Worm (Caenorhabditis elegans) whole organism, L1 larva: ENCODE results near the gene nhr-286.

ENCODE experiments used
- lir-3 ChIP-seq: sonication (generic microtip); optimal IDR thresholded peaks from 2 replicates; lab custom pipeline; 2016; ENCODE audit warnings: mild to moderate bottlenecking, missing genetic modification characterization, moderate library complexity, missing compliant biosample characterization; ENCODE audit not compliant: poor library complexity
- nhr-237 ChIP-seq: fragments of 150-350 bp; optimal IDR thresholded peaks from 2 replicates; lab custom pipeline; 2014; ENCODE audit warnings: missing biosample characterization, missing genetic modification characterization

- TF ChIP-seq nhr-237 (tag; lab: Kevin White, UChicago), result no peak
- no peak for TF ChIP-seq lir-3 (tag; lab: Kevin White, UChicago)
Observed at ce11 chrV:7118796-7119195, 27.4 kb upstream of the nhr-286 start, which contains the start of gene srx-33.
